Worm (Caenorhabditis elegans) whole organism, young adult: Measurements from ENCODE around the gene F31D4.5.
A peak's percentile ranks its signal among the peaks of the same experiment; 100 is the strongest.

ENCODE experiments used
- B0035.1 ChIP-seq: sonication (generic microtip); optimal IDR thresholded peaks from 2 replicates; lab custom pipeline; 2016; ENCODE audit warnings: missing genetic modification characterization, mild to moderate bottlenecking, missing compliant biosample characterization, missing genotype, missing genetic modification reagents
- C17E4.6 ChIP-seq: fragments of 200-800 bp; sonication (Bioruptor generic); IDR thresholded peaks from 2 replicates; pipeline ENCODE4 v1.3.6; 2022; ENCODE audit warnings: missing genetic modification reagents, missing genetic modification characterization, missing compliant biosample characterization
- D2030.7 ChIP-seq: fragments of 200-800 bp; sonication (Bioruptor generic); IDR thresholded peaks from 2 replicates; pipeline ENCODE4 v1.3.6; 2022; ENCODE audit warnings: missing genetic modification reagents, missing genetic modification characterization, missing compliant biosample characterization
- F22D6.2 ChIP-seq: sonication (generic microtip); optimal IDR thresholded peaks from 2 replicates; lab custom pipeline; 2016; ENCODE audit warnings: mild to moderate bottlenecking, missing genetic modification characterization, missing compliant biosample characterization
- F23B12.7 ChIP-seq: sonication (generic microtip); optimal IDR thresholded peaks from 2 replicates; lab custom pipeline; 2017; ENCODE audit warnings: missing genetic modification characterization, mild to moderate bottlenecking, missing compliant biosample characterization, antibody characterized with exemption, moderate library complexity; ENCODE audit not compliant: insufficient read depth
- F39B2.1 ChIP-seq: fragments of 200-800 bp; sonication (Bioruptor generic); IDR thresholded peaks from 2 replicates; pipeline ENCODE4 v1.3.6; 2022; ENCODE audit warnings: missing genetic modification reagents, missing genetic modification characterization, missing compliant biosample characterization
- F49E8.2 ChIP-seq: sonication (generic microtip); optimal IDR thresholded peaks from 3 replicates; lab custom pipeline; 2017; ENCODE audit warnings: missing genetic modification characterization, mild to moderate bottlenecking, missing compliant biosample characterization, antibody characterized with exemption, moderate library complexity; ENCODE audit not compliant: insufficient read depth
- K12H6.12 ChIP-seq: fragments of 200-800 bp; sonication (Bioruptor generic); optimal IDR thresholded peaks from 2 replicates; lab custom pipeline; 2018; ENCODE audit warnings: mild to moderate bottlenecking, missing genetic modification characterization, missing compliant biosample characterization
- Y53F4B.3 ChIP-seq: fragments of 200-800 bp; sonication (Bioruptor generic); IDR thresholded peaks from 2 replicates; pipeline ENCODE4 v1.3.6; 2022; ENCODE audit warnings: missing genetic modification reagents, missing genetic modification characterization, missing compliant biosample characterization
- ZK185.1 ChIP-seq: sonication (generic microtip); optimal IDR thresholded peaks from 2 replicates; lab custom pipeline; 2016; ENCODE audit warnings: mild to moderate bottlenecking, missing genetic modification characterization, missing compliant biosample characterization; ENCODE audit not compliant: poor library complexity, severe bottlenecking
- akir-1 ChIP-seq: fragments of 200-800 bp; sonication (Bioruptor generic); optimal IDR thresholded peaks from 2 replicates; lab custom pipeline; 2018; ENCODE audit warnings: mild to moderate bottlenecking, missing genetic modification characterization, moderate library complexity, missing compliant biosample characterization
- ama-1 ChIP-seq, 3 experiments: fragments of 150-350 bp in 1 of 3; sonication (generic microtip) in 2 of 3; optimal IDR thresholded peaks; 2 replicates each; lab custom pipeline; 2014 to 2018; ENCODE audit warnings: missing biosample characterization in 2 of 3, missing genetic modification characterization in 2 of 3, missing genetic modification reagents in 2 of 3
- athp-1 ChIP-seq: sonication (generic microtip); optimal IDR thresholded peaks from 2 replicates; lab custom pipeline; 2017; ENCODE audit warnings: mild to moderate bottlenecking, missing genetic modification characterization, missing compliant biosample characterization
- attf-5 ChIP-seq: fragments of 200-800 bp; sonication (Bioruptor generic); optimal IDR thresholded peaks from 2 replicates; lab custom pipeline; 2018; ENCODE audit warnings: mild to moderate bottlenecking, missing genetic modification characterization, missing compliant biosample characterization
- ccch-3 ChIP-seq: fragments of 200-800 bp; sonication (Bioruptor generic); optimal IDR thresholded peaks from 2 replicates; lab custom pipeline; 2018; ENCODE audit warnings: mild to moderate bottlenecking, missing genetic modification characterization, missing compliant biosample characterization
- ceh-27 ChIP-seq: fragments of 200-800 bp; sonication (Bioruptor generic); optimal IDR thresholded peaks from 2 replicates; lab custom pipeline; 2018; ENCODE audit warnings: mild to moderate bottlenecking, missing genetic modification characterization, moderate library complexity, missing compliant biosample characterization
- ceh-40 ChIP-seq: fragments of 200-800 bp; sonication (Bioruptor generic); IDR thresholded peaks from 2 replicates; pipeline ENCODE4 v1.3.6; 2022; ENCODE audit warnings: missing genetic modification characterization, missing compliant biosample characterization
- ceh-79 ChIP-seq: sonication (generic microtip); optimal IDR thresholded peaks from 2 replicates; lab custom pipeline; 2017; ENCODE audit warnings: mild to moderate bottlenecking, missing genetic modification characterization, missing compliant biosample characterization
- ceh-91 ChIP-seq: fragments of 200-800 bp; sonication (Bioruptor generic); IDR thresholded peaks from 2 replicates; pipeline ENCODE4 v1.3.6; 2022; ENCODE audit warnings: missing genetic modification reagents, missing genetic modification characterization, missing compliant biosample characterization
- dox-1 ChIP-seq: fragments of 200-800 bp; sonication (Bioruptor generic); IDR thresholded peaks from 2 replicates; pipeline ENCODE4 v1.3.6; 2022; ENCODE audit warnings: missing genetic modification reagents, missing genetic modification characterization, missing compliant biosample characterization
- efl-1 ChIP-seq: fragments of 150-350 bp; optimal IDR thresholded peaks from 2 replicates; lab custom pipeline; 2014; ENCODE audit warnings: missing biosample characterization, missing genetic modification reagents, missing genetic modification characterization
- egl-18 ChIP-seq: fragments of 200-800 bp; sonication (Bioruptor generic); IDR thresholded peaks from 2 replicates; pipeline ENCODE4 v1.3.6; 2022; ENCODE audit warnings: missing genetic modification reagents, missing genetic modification characterization, missing compliant biosample characterization
- ets-4 ChIP-seq: fragments of 200-800 bp; sonication (Bioruptor generic); optimal IDR thresholded peaks from 2 replicates; lab custom pipeline; 2018; ENCODE audit warnings: mild to moderate bottlenecking, missing genetic modification characterization, missing compliant biosample characterization
- hlh-26 ChIP-seq: fragments of 200-800 bp; sonication (Bioruptor generic); conservative IDR thresholded peaks from 2 replicates; pipeline ENCODE4 v1.3.6; 2022; ENCODE audit warnings: missing genetic modification reagents, missing genetic modification characterization, missing compliant biosample characterization
- hmg-1.2 ChIP-seq: fragments of 200-800 bp; sonication (Bioruptor generic); IDR thresholded peaks from 2 replicates; pipeline ENCODE4 v1.3.6; 2022; ENCODE audit warnings: missing genetic modification reagents, missing genetic modification characterization, missing compliant biosample characterization
- lsl-1 ChIP-seq: fragments of 200-800 bp; sonication (Bioruptor generic); optimal IDR thresholded peaks from 2 replicates; lab custom pipeline; 2018; ENCODE audit warnings: mild to moderate bottlenecking, missing genetic modification characterization, moderate library complexity, missing compliant biosample characterization
- madf-3 ChIP-seq: fragments of 200-800 bp; sonication (Bioruptor generic); IDR thresholded peaks from 2 replicates; pipeline ENCODE4 v1.3.6; 2022; ENCODE audit warnings: missing genetic modification reagents, missing genetic modification characterization, missing compliant biosample characterization
- madf-6 ChIP-seq: fragments of 200-800 bp; sonication (Bioruptor generic); IDR thresholded peaks from 2 replicates; pipeline ENCODE4 v1.3.6; 2022; ENCODE audit warnings: missing genetic modification reagents, missing genetic modification characterization, missing compliant biosample characterization
- mcd-1 ChIP-seq: fragments of 200-800 bp; sonication (Bioruptor generic); IDR thresholded peaks from 2 replicates; pipeline ENCODE4 v1.3.6; 2022; ENCODE audit warnings: missing genetic modification reagents, missing genetic modification characterization, missing compliant biosample characterization
- nfya-1 ChIP-seq: sonication (generic microtip); optimal IDR thresholded peaks from 2 replicates; lab custom pipeline; 2017; ENCODE audit warnings: antibody characterized with exemption, missing compliant biosample characterization, missing genetic modification characterization, borderline replicate concordance; ENCODE audit not compliant: insufficient read depth
- nfya-2 ChIP-seq: fragments of 200-800 bp; sonication (Bioruptor generic); IDR thresholded peaks from 2 replicates; pipeline ENCODE4 v1.3.6; 2022; ENCODE audit warnings: missing genetic modification reagents, missing genetic modification characterization, missing compliant biosample characterization
- nhr-120 ChIP-seq: fragments of 200-800 bp; sonication (Bioruptor generic); IDR thresholded peaks from 2 replicates; pipeline ENCODE4 v1.3.6; 2022; ENCODE audit warnings: missing genetic modification characterization, missing compliant biosample characterization
- pha-4 ChIP-seq: fragments of 150-350 bp; sonication (generic microtip); optimal IDR thresholded peaks from 2 replicates; lab custom pipeline; 2014; ENCODE audit warnings: missing biosample characterization, missing genetic modification reagents, missing genetic modification characterization
- rcor-1 ChIP-seq: fragments of 200-800 bp; sonication (Bioruptor generic); IDR thresholded peaks from 2 replicates; pipeline ENCODE4 v1.3.6; 2022; ENCODE audit warnings: missing genetic modification reagents, missing genetic modification characterization, missing compliant biosample characterization
- rpc-1 ChIP-seq, 2 experiments: fragments of 150-350 bp in 1 of 2; sonication (generic microtip) in 1 of 2; optimal IDR thresholded peaks; 2 replicates each; lab custom pipeline; 2014 to 2018; ENCODE audit warnings: missing biosample characterization in 1 of 2, missing genetic modification characterization in 1 of 2, missing genetic modification reagents in 1 of 2, missing genotype in 1 of 2
- snpc-1.1 ChIP-seq: sonication (generic microtip); optimal IDR thresholded peaks from 2 replicates; lab custom pipeline; 2017; ENCODE audit warnings: missing genetic modification characterization, mild to moderate bottlenecking, missing compliant biosample characterization, antibody characterized with exemption, moderate library complexity, missing genotype, missing genetic modification reagents; ENCODE audit not compliant: insufficient read depth
- snpc-1.3 ChIP-seq: sonication (generic microtip); optimal IDR thresholded peaks from 2 replicates; lab custom pipeline; 2017; ENCODE audit warnings: missing genetic modification characterization, mild to moderate bottlenecking, missing compliant biosample characterization, antibody characterized with exemption, moderate library complexity, missing genotype, missing genetic modification reagents; ENCODE audit not compliant: insufficient read depth
- snpc-3.4 ChIP-seq: sonication (generic microtip); optimal IDR thresholded peaks from 2 replicates; lab custom pipeline; 2017; ENCODE audit warnings: missing genetic modification characterization, mild to moderate bottlenecking, missing compliant biosample characterization, antibody characterized with exemption, moderate library complexity, missing genotype, missing genetic modification reagents
- sptf-2 ChIP-seq: fragments of 200-800 bp; sonication (Bioruptor generic); optimal IDR thresholded peaks from 2 replicates; lab custom pipeline; 2018; ENCODE audit warnings: mild to moderate bottlenecking, missing genetic modification characterization, missing compliant biosample characterization
- xnd-1 ChIP-seq: sonication (generic microtip); optimal IDR thresholded peaks from 2 replicates; lab custom pipeline; 2016; ENCODE audit warnings: missing genotype, missing genetic modification reagents, missing genetic modification characterization, missing compliant biosample characterization
- zfh-2 ChIP-seq: fragments of 200-800 bp; sonication (Bioruptor generic); conservative IDR thresholded peaks from 2 replicates; pipeline ENCODE4 v1.3.6; 2022; ENCODE audit warnings: missing genetic modification reagents, missing genetic modification characterization, missing compliant biosample characterization
- ztf-25 ChIP-seq: fragments of 200-800 bp; sonication (Bioruptor generic); IDR thresholded peaks from 2 replicates; pipeline ENCODE4 v1.3.6; 2022; ENCODE audit warnings: missing genetic modification reagents, missing genetic modification characterization, missing compliant biosample characterization
- ztf-3 ChIP-seq: fragments of 200-800 bp; sonication (Bioruptor generic); optimal IDR thresholded peaks from 2 replicates; lab custom pipeline; 2018; ENCODE audit warnings: mild to moderate bottlenecking, missing genetic modification characterization, missing compliant biosample characterization
- ztf-6 ChIP-seq: fragments of 200-800 bp; sonication (Bioruptor generic); IDR thresholded peaks from 2 replicates; pipeline ENCODE4 v1.3.6; 2022; ENCODE audit warnings: missing genetic modification reagents, missing genetic modification characterization, missing compliant biosample characterization

The F31D4.5 gene

DNA sequence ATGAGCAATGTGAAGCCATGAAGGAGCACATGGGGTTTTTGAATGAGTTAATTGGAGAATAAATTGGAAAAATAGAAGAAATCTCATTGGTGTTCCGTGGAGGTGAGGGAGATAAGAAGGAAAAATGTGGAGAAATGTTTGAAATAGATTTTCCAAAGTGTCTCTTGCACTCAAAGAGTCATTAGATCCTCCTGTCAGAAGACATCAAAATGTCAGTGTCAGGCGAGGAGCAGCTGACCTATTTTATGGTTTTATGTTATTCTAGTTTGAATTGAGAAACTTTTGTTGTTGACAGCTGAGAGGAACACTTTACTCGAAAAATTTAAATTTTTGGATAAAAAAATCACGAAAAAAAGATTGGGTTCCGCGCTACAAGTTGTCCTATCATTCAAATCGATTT, 3.3 kb upstream of the F31D4.5 start, which contains the start of gene clec-264:
clec-264 (minus strand) TSS at position 122 of the 400 bp plus-strand sequence.
- TF ChIP-seq K12H6.12 (tag; lab: Kevin White, UChicago) (no peak), C17E4.6 (GFP tag; lab: Robert Waterston, UW) (no peak), akir-1 (GFP tag; lab: Kevin White, UChicago) (no peak), egl-18 (no peak), ceh-79 (no peak), ceh-27 (GFP tag; lab: Kevin White, UChicago) (no peak), nfya-2 (GFP tag; lab: Robert Waterston, UW) (no peak), madf-6 (GFP tag; lab: Robert Waterston, UW) (no peak), sptf-2 (GFP tag; lab: Kevin White, UChicago) (no peak), D2030.7 (GFP tag; lab: Robert Waterston, UW) (no peak), pha-4 (tag; lab: Kevin White, UChicago) (no peak), ccch-3 (GFP tag; lab: Kevin White, UChicago) (no peak), xnd-1 (tag; lab: Kevin White, UChicago) (no peak), ztf-25 (GFP tag; lab: Robert Waterston, UW) (no peak), rcor-1 (GFP tag; lab: Robert Waterston, UW) (no peak), F22D6.2 (tag; lab: Kevin White, UChicago) (no peak), ztf-6 (GFP tag; lab: Robert Waterston, UW) (no peak), nhr-120 (GFP tag; lab: Robert Waterston, UW) (no peak), hlh-26 (GFP tag; lab: Robert Waterston, UW) (no peak), ets-4 (GFP tag; lab: Kevin White, UChicago) (no peak)
- TF ChIP-seq, all 124 proteins: peak for 0

DNA sequence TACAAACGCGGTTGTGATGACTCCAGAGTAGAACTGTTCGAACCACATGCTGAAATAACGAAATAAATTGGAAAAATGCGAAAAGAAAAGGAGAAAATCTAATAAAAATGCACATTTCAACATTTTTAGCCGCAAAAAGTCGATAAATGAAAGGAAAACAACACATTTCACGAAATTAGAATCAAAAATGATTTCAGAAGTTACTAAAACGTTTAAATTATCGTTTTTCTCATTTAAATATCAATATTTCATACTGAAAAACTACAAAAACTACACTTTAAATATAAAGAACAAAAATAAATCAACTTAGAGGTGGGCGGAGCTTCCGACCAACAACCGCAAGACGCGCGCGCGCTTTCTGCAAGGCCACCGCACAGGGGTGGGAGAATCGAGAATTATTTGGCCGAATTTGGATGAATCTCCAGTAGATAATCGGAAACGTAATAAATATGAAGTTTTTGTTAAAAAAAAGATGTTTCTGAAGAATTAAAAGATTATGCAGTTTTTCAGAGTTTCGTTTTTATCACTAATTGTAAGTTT, 2.0 kb upstream of the F31D4.5 start, which contains the start of gene ndua-1:
ndua-1 (minus strand) TSS at position 51 of the 540 bp plus-strand sequence.
- TF ChIP-seq attf-5 (no peak), F23B12.7 (tag; lab: Kevin White, UChicago) (peak; percentile 50), efl-1 (GFP tag; lab: Kevin White, UChicago) (no peak), dox-1 (GFP tag; lab: Robert Waterston, UW) (no peak), F39B2.1 (GFP tag; lab: Robert Waterston, UW) (no peak), B0035.1 (tag; lab: Kevin White, UChicago) (no peak), snpc-3.4 (tag; lab: Kevin White, UChicago) (no peak), F49E8.2 (tag; lab: Kevin White, UChicago) (no peak), ceh-91 (no peak), ceh-40 (no peak), ccch-3 (GFP tag; lab: Kevin White, UChicago) (no peak), athp-1 (tag; lab: Kevin White, UChicago) (no peak), mcd-1 (GFP tag; lab: Robert Waterston, UW) (0 out of 2 replicates have a peak, but pooled peaks have one; percentile 30), ama-1 (optimal IDR thresholded peaks at IDR 0.05; lab: Kevin White, UChicago) (no peak), ama-1 (GFP tag; optimal IDR thresholded peaks at IDR 0.05; lab: Kevin White, UChicago) (peak in 1 of 2 experiments; percentile 28), lsl-1 (GFP tag; lab: Kevin White, UChicago) (no peak), hmg-1.2 (GFP tag; lab: Robert Waterston, UW) (no peak), K12H6.12 (tag; lab: Kevin White, UChicago) (no peak), hlh-26 (GFP tag; lab: Robert Waterston, UW) (no peak), zfh-2 (GFP tag; lab: Robert Waterston, UW) (no peak), ZK185.1 (tag; lab: Kevin White, UChicago) (peak; percentile 20), ztf-3 (no peak), snpc-1.1 (tag; lab: Kevin White, UChicago) (peak; percentile 26), C17E4.6 (GFP tag; lab: Robert Waterston, UW) (no peak), madf-3 (GFP tag; lab: Robert Waterston, UW) (no peak), D2030.7 (GFP tag; lab: Robert Waterston, UW) (peak; percentile 49), Y53F4B.3 (GFP tag; lab: Robert Waterston, UW) (no peak), snpc-1.3 (peak; percentile 17), rpc-1 (optimal IDR thresholded peaks at IDR 0.05; lab: Kevin White, UChicago) (peak; percentile 19), rpc-1 (tag; optimal IDR thresholded peaks at IDR 0.05; lab: Kevin White, UChicago) (no peak), nfya-1 (tag; lab: Kevin White, UChicago) (no peak)
